Worm (Caenorhabditis elegans): Measurements from ENCODE around the gene ZK669.3.

ZK669.3 gene

DNA sequence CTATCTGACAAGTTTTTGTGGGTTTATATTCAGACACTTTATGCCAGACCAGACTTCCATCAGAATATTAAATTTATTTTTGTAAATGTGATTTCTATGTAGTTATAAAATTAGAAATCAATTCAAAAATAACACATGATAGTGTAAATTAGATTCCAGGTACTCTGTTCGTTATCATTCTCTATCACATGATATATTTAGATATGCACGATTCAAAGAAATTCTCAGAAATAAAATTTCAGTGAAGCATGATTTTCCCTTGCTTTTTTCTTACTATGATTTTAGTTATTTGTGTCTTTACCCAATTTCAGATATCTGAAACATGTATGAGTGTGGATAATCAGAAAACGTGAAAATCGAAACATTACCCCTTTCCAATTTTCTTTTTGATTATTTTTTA, 36.6 kb downstream of the ZK669.3 start:
- no peak for TF ChIP-seq unc-62 (GFP tag; optimal IDR thresholded peaks at IDR 0.05)
- no peak for TF ChIP-seq F57A8.1 (GFP tag; optimal IDR thresholded peaks at IDR 0.05)
- TF ChIP-seq mes-4 (tag; optimal IDR thresholded peaks at IDR 0.05): no peak
- TF ChIP-seq tlf-1 (GFP tag; optimal IDR thresholded peaks at IDR 0.05): no peak
- TF ChIP-seq F22D6.2 (tag; optimal IDR thresholded peaks at IDR 0.05): no peak
- TF ChIP-seq tbp1 (GFP tag; optimal IDR thresholded peaks at IDR 0.05): no peak
- no peak for TF ChIP-seq snpc-4 (GFP tag; optimal IDR thresholded peaks at IDR 0.05)
- TF ChIP-seq snpc-4 (tag; optimal IDR thresholded peaks at IDR 0.05): no peak
- TF ChIP-seq bed-1 (GFP tag; IDR thresholded peaks at IDR 0.05): no peak
- TF ChIP-seq ceh-100 (GFP tag; IDR thresholded peaks at IDR 0.05): no peak
- no peak for TF ChIP-seq lin-54 (GFP tag; optimal IDR thresholded peaks at IDR 0.05)
- no peak for TF ChIP-seq egrh-3 (GFP tag; IDR thresholded peaks at IDR 0.05)
- TF ChIP-seq B0035.1 (tag; optimal IDR thresholded peaks at IDR 0.05): no peak
- TF ChIP-seq snpc-3.4 (tag; optimal IDR thresholded peaks at IDR 0.05): no peak
- no peak for TF ChIP-seq die-1 (tag; optimal IDR thresholded peaks at IDR 0.05)
- no peak for TF ChIP-seq C17E4.6 (GFP tag; IDR thresholded peaks at IDR 0.05)
- no peak for TF ChIP-seq pbrm-1 (GFP tag; IDR thresholded peaks at IDR 0.05)

DNA sequence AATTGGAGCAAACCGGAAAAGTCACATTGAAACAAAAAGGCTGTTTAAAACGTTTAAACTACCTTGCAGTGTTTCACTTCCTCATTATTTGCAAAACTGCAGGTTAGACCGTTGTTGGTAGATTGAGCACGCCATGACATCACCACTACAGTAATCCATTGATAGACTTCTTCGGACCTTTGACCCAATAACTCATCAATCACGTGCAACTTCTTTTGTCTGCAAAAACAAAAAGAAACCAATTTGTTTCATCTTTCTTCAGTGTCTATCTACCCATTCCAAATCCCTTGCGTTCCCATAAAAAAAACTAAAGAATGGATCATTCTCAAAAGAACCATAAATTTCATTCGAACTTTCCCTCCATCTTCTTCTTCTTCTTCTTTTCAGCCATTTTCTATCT, 40.1 kb downstream of the ZK669.3 start:
- TF ChIP-seq ztf-3 (GFP tag; optimal IDR thresholded peaks at IDR 0.05) (no peak), gei-17 (GFP tag; optimal IDR thresholded peaks at IDR 0.05) (no peak), unc-62 (GFP tag; optimal IDR thresholded peaks at IDR 0.05) (no peak), F33H1.4 (GFP tag; IDR thresholded peaks at IDR 0.05) (no peak), rcor-1 (GFP tag; IDR thresholded peaks at IDR 0.05) (no peak), D2030.7 (GFP tag; IDR thresholded peaks at IDR 0.05) (no peak), T26A5.8 (tag; optimal IDR thresholded peaks at IDR 0.05) (no peak)

DNA sequence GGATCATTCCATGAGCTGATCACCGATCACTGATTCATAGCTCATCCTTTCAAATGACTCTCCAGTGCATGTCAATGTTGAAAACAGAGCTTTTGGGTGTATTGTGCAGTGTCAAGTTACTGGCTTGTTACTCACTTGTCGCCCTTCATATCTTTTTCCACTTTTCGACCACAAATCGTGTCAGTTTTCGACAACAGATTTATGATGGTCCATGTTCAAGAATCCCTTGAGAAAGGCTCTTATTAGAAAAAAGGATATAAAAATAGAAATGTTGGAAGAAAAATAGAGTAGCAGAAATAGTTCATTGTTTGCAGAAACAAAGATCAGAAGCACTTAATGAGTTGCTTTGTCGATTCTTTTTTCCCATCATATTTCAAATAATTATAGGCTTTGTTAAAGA, 42.5 kb downstream of the ZK669.3 start:
- TF ChIP-seq F57A8.1 (GFP tag; optimal IDR thresholded peaks at IDR 0.05) (no peak), B0261.1 (tag; optimal IDR thresholded peaks at IDR 0.05) (no peak), cebp-2 (GFP tag; IDR thresholded peaks at IDR 0.05) (no peak), hrde-1 (tag; optimal IDR thresholded peaks at IDR 0.05; ENCODE audit: borderline replicate concordance) (no peak), zfh-2 (GFP tag; conservative IDR thresholded peaks at IDR 0.05) (no peak), lin-40 (tag; optimal IDR thresholded peaks at IDR 0.05) (no peak), nhr-80 (tag; optimal IDR thresholded peaks at IDR 0.05) (no peak), repo-1 (tag; optimal IDR thresholded peaks at IDR 0.05) (no peak), akir-1 (GFP tag; optimal IDR thresholded peaks at IDR 0.05) (no peak), somi-1 (GFP tag; optimal IDR thresholded peaks at IDR 0.05) (no peak), aptf-2 (GFP tag; conservative IDR thresholded peaks at IDR 0.05) (no peak), Y95B8A.8 (GFP tag; IDR thresholded peaks at IDR 0.05) (no peak), tlf-1 (GFP tag; optimal IDR thresholded peaks at IDR 0.05) (no peak)

DNA sequence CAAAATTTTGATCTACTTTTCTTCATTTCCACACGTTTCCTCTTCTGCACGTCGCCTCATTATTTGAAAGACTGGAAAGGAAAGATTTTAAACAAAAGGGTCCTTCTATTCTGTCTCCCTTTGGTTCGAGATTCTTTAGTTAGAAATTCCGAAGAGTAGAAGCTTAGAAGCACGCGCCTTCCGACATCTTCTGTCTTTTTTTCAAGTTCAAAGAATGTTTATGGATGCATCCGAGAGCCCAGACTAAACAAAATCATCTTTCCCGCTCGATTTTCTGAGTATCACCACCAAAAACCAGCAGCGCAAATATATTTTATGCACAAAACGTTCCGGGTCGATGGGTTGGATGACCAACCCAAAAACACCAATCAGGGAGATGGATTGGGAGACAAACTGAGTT, 43.1 kb downstream of the ZK669.3 start:
- TF ChIP-seq hmg-1.2 (GFP tag; IDR thresholded peaks at IDR 0.05) (no peak), ceh-79 (tag; optimal IDR thresholded peaks at IDR 0.05) (no peak), D2030.7 (GFP tag; IDR thresholded peaks at IDR 0.05) (no peak), attf-5 (GFP tag; optimal IDR thresholded peaks at IDR 0.05) (no peak), zfh-2 (GFP tag; conservative IDR thresholded peaks at IDR 0.05) (no peak), akir-1 (GFP tag; optimal IDR thresholded peaks at IDR 0.05) (no peak), F37B4.10 (GFP tag; IDR thresholded peaks at IDR 0.05) (no peak), aptf-2 (GFP tag; conservative IDR thresholded peaks at IDR 0.05) (no peak), nhr-120 (GFP tag; IDR thresholded peaks at IDR 0.05) (no peak), lir-1 (GFP tag; conservative IDR thresholded peaks at IDR 0.05) (no peak), hsf-1 (GFP tag; IDR thresholded peaks at IDR 0.05) (no peak), F22D6.2 (tag; optimal IDR thresholded peaks at IDR 0.05) (no peak), cebp-2 (GFP tag; IDR thresholded peaks at IDR 0.05) (no peak), die-1 (tag; optimal IDR thresholded peaks at IDR 0.05) (no peak), efl-1 (GFP tag; optimal IDR thresholded peaks at IDR 0.05) (no peak), ztf-26 (tag; optimal IDR thresholded peaks at IDR 0.05) (no peak), F55B11.4 (tag; optimal IDR thresholded peaks at IDR 0.05; ENCODE audit: borderline replicate concordance, insufficient read depth) (no peak), tbp1 (GFP tag; optimal IDR thresholded peaks at IDR 0.05) (no peak)
